Fruit fly (Drosophila melanogaster): ENCODE data around the gene mbo.

Gene mbo

dm6 chr3R:12656946-12657566, 21.8 kb downstream of the mbo start (continued):
- TF ChIP-seq zfh1 (GFP tag; IDR thresholded peaks at IDR 0.05): no peak
- TF ChIP-seq CG6175 (GFP tag; IDR thresholded peaks at IDR 0.05): no peak
- no peak for TF ChIP-seq crc (GFP tag; optimal IDR thresholded peaks at IDR 0.05)
- TF ChIP-seq az2 (GFP tag; optimal IDR thresholded peaks at IDR 0.05): no peak
- TF ChIP-seq CG33213 (GFP tag; optimal IDR thresholded peaks at IDR 0.05): no peak
- TF ChIP-seq chm (GFP tag; IDR thresholded peaks at IDR 0.05): no peak
- no peak for TF ChIP-seq ftz-f1 (GFP tag; optimal IDR thresholded peaks at IDR 0.05)
- no peak for TF ChIP-seq sr (GFP tag; IDR thresholded peaks at IDR 0.05)
- TF ChIP-seq CG3065 (GFP tag; optimal IDR thresholded peaks at IDR 0.05): no peak
- no peak for TF ChIP-seq org-1 (GFP tag; optimal IDR thresholded peaks at IDR 0.05)
- no peak for TF ChIP-seq fd64A (GFP tag; optimal IDR thresholded peaks at IDR 0.05)
- no peak for TF ChIP-seq dmrt99B (tag; optimal IDR thresholded peaks at IDR 0.05)
- TF ChIP-seq pita (GFP tag; optimal IDR thresholded peaks at IDR 0.05): no peak
- no peak for TF ChIP-seq CG34224 (GFP tag; IDR thresholded peaks at IDR 0.05; ENCODE audit: partially characterized antibody)
- TF ChIP-seq Hr39 (optimal IDR thresholded peaks at IDR 0.05): no peak
- no peak for TF ChIP-seq CG5245 (GFP tag; optimal IDR thresholded peaks at IDR 0.05)
- TF ChIP-seq toy (GFP tag; IDR thresholded peaks at IDR 0.05): no peak
- no peak for TF ChIP-seq CG14050 (GFP tag; IDR thresholded peaks at IDR 0.05)
- TF ChIP-seq B-H1 (GFP tag; IDR thresholded peaks at IDR 0.05): no peak
- TF ChIP-seq hth (optimal IDR thresholded peaks at IDR 0.05): no peak
- no peak for TF ChIP-seq CG1024 (GFP tag; IDR thresholded peaks at IDR 0.05)
- TF ChIP-seq CG1233 (GFP tag; optimal IDR thresholded peaks at IDR 0.05): no peak
- peak; percentile 47; the same call in 1 of the 2 replicates for TF ChIP-seq al (GFP tag; IDR thresholded peaks at IDR 0.05)
- TF ChIP-seq D (optimal IDR thresholded peaks at IDR 0.05): no peak
- no peak for TF ChIP-seq D (GFP tag; optimal IDR thresholded peaks at IDR 0.05)
- TF ChIP-seq dan (GFP tag; IDR thresholded peaks at IDR 0.05): no peak
- no peak for TF ChIP-seq cato (GFP tag; optimal IDR thresholded peaks at IDR 0.05; ENCODE audit: borderline replicate concordance)
- no peak for TF ChIP-seq CG2712 (tag; optimal IDR thresholded peaks at IDR 0.05)
- TF ChIP-seq CG2875 (GFP tag; optimal IDR thresholded peaks at IDR 0.05): no peak
- TF ChIP-seq CG12942 (GFP tag; optimal IDR thresholded peaks at IDR 0.05): no peak
- TF ChIP-seq nau (GFP tag; optimal IDR thresholded peaks at IDR 0.05): no peak
- TF ChIP-seq CG4360 (GFP tag; IDR thresholded peaks at IDR 0.05): no peak
- no peak for TF ChIP-seq twi (tag; optimal IDR thresholded peaks at IDR 0.05)
- no peak for TF ChIP-seq CG12155 (GFP tag; optimal IDR thresholded peaks at IDR 0.05)
- TF ChIP-seq CG11247 (GFP tag; IDR thresholded peaks at IDR 0.05): no peak
- TF ChIP-seq Ssrp (tag; optimal IDR thresholded peaks at IDR 0.05): no peak
- peak; percentile 24 for TF ChIP-seq CG9817 (tag; optimal IDR thresholded peaks at IDR 0.05)
- no peak for TF ChIP-seq Sin3A (optimal IDR thresholded peaks at IDR 0.05)
- TF ChIP-seq esg (GFP tag; conservative IDR thresholded peaks at IDR 0.05): no peak
- TF ChIP-seq CG8281 (tag; optimal IDR thresholded peaks at IDR 0.05): no peak
- TF ChIP-seq Dp (GFP tag; optimal IDR thresholded peaks at IDR 0.05): no peak
- peak; percentile 27 for TF ChIP-seq CG15269 (tag; optimal IDR thresholded peaks at IDR 0.05)
- no peak for TF ChIP-seq sisA (GFP tag; IDR thresholded peaks at IDR 0.05)
- TF ChIP-seq jing (GFP tag; optimal IDR thresholded peaks at IDR 0.05): no peak
- TF ChIP-seq tgo (GFP tag; IDR thresholded peaks at IDR 0.05): no peak
- no peak for TF ChIP-seq Fer3 (tag; optimal IDR thresholded peaks at IDR 0.05)
- no peak for TF ChIP-seq CG6654 (GFP tag; optimal IDR thresholded peaks at IDR 0.05)
- TF ChIP-seq Six4 (GFP tag; optimal IDR thresholded peaks at IDR 0.05): no peak
- no peak for TF ChIP-seq chif (GFP tag; optimal IDR thresholded peaks at IDR 0.05)
- TF ChIP-seq CG2889 (GFP tag; IDR thresholded peaks at IDR 0.05): no peak
- TF ChIP-seq Deaf1 (tag; optimal IDR thresholded peaks at IDR 0.05): no peak
- TF ChIP-seq Hmx (GFP tag; optimal IDR thresholded peaks at IDR 0.05): no peak
- no peak for TF ChIP-seq BEAF-32 (GFP tag; optimal IDR thresholded peaks at IDR 0.05)
